Worm (Caenorhabditis elegans) whole organism, late embryonic: ENCODE data around the gene sre-9.

Experiments used
- C08G9.2 ChIP-seq: sonication (generic microtip); optimal IDR thresholded peaks from 2 replicates; lab custom pipeline; 2016; ENCODE audit warnings: mild to moderate bottlenecking, missing genetic modification characterization, moderate library complexity, missing compliant biosample characterization
- C38D4.7 ChIP-seq: fragments of 200-800 bp; sonication (Bioruptor generic); optimal IDR thresholded peaks from 2 replicates; lab custom pipeline; 2018; ENCODE audit warnings: mild to moderate bottlenecking, missing genetic modification characterization, moderate library complexity, missing compliant biosample characterization
- F13H6.1 ChIP-seq: sonication (generic microtip); optimal IDR thresholded peaks from 2 replicates; lab custom pipeline; 2016; ENCODE audit warnings: missing genetic modification characterization, missing compliant biosample characterization
- K09A11.1 ChIP-seq: sonication (generic microtip); optimal IDR thresholded peaks from 2 replicates; lab custom pipeline; 2017; ENCODE audit warnings: antibody characterized with exemption, mild to moderate bottlenecking, missing genetic modification characterization, missing compliant biosample characterization; ENCODE audit not compliant: insufficient read depth
- T23F11.4 ChIP-seq: fragments of 200-800 bp; sonication (Bioruptor generic); optimal IDR thresholded peaks from 2 replicates; lab custom pipeline; 2018; ENCODE audit warnings: mild to moderate bottlenecking, missing genetic modification characterization, missing compliant biosample characterization
- Y22D7AL.16 ChIP-seq: sonication (generic microtip); optimal IDR thresholded peaks from 2 replicates; lab custom pipeline; 2016; ENCODE audit warnings: missing genetic modification characterization, missing compliant biosample characterization
- ceh-14 ChIP-seq: sonication (generic microtip); optimal IDR thresholded peaks from 2 replicates; lab custom pipeline; 2016; ENCODE audit warnings: missing genotype, missing genetic modification characterization, missing compliant biosample characterization
- ceh-24 ChIP-seq: sonication (generic microtip); optimal IDR thresholded peaks from 2 replicates; lab custom pipeline; 2016; ENCODE audit warnings: mild to moderate bottlenecking, missing genetic modification characterization, missing compliant biosample characterization
- ceh-31 ChIP-seq: sonication (generic microtip); optimal IDR thresholded peaks from 2 replicates; lab custom pipeline; 2016; ENCODE audit warnings: missing genetic modification characterization, missing compliant biosample characterization
- ceh-34 ChIP-seq: sonication (generic microtip); optimal IDR thresholded peaks from 2 replicates; lab custom pipeline; 2016; ENCODE audit warnings: mild to moderate bottlenecking, missing genetic modification characterization, missing compliant biosample characterization
- ceh-45 ChIP-seq: fragments of 200-800 bp; sonication (Bioruptor generic); IDR thresholded peaks from 2 replicates; pipeline ENCODE4 v1.3.6; 2022; ENCODE audit warnings: missing genetic modification reagents, missing genetic modification characterization, missing compliant biosample characterization
- ceh-6 ChIP-seq: fragments of 200-800 bp; sonication (Bioruptor generic); optimal IDR thresholded peaks from 2 replicates; lab custom pipeline; 2018; ENCODE audit warnings: mild to moderate bottlenecking, missing genetic modification characterization, missing compliant biosample characterization
- che-1 ChIP-seq: sonication (generic microtip); optimal IDR thresholded peaks from 2 replicates; lab custom pipeline; 2016; ENCODE audit warnings: mild to moderate bottlenecking, missing genetic modification characterization, missing compliant biosample characterization
- dve-1 ChIP-seq: sonication (generic microtip); optimal IDR thresholded peaks from 2 replicates; lab custom pipeline; 2017; ENCODE audit warnings: antibody characterized with exemption, mild to moderate bottlenecking, missing genetic modification characterization, missing compliant biosample characterization
- elt-2 ChIP-seq: sonication (generic microtip); optimal IDR thresholded peaks from 2 replicates; lab custom pipeline; 2016; ENCODE audit warnings: missing genetic modification reagents, missing genetic modification characterization, missing compliant biosample characterization
- elt-4 ChIP-seq: sonication (generic microtip); optimal IDR thresholded peaks from 2 replicates; lab custom pipeline; 2016; ENCODE audit warnings: missing genetic modification characterization, missing compliant biosample characterization
- ets-4 ChIP-seq: sonication (generic microtip); optimal IDR thresholded peaks from 2 replicates; lab custom pipeline; 2016; ENCODE audit warnings: missing genetic modification characterization, missing compliant biosample characterization
- fax-1 ChIP-seq: sonication (generic microtip); optimal IDR thresholded peaks from 2 replicates; lab custom pipeline; 2016; ENCODE audit warnings: missing genotype, missing genetic modification characterization, missing compliant biosample characterization
- fkh-6 ChIP-seq: sonication (generic microtip); optimal IDR thresholded peaks from 2 replicates; lab custom pipeline; 2016; ENCODE audit warnings: missing genetic modification characterization, missing compliant biosample characterization
- hlh-13 ChIP-seq: fragments of 200-800 bp; sonication (Bioruptor generic); optimal IDR thresholded peaks from 2 replicates; lab custom pipeline; 2018; ENCODE audit warnings: mild to moderate bottlenecking, missing genetic modification characterization, missing compliant biosample characterization
- hlh-15 ChIP-seq: sonication (generic microtip); optimal IDR thresholded peaks from 2 replicates; lab custom pipeline; 2016; ENCODE audit warnings: missing genetic modification characterization, missing compliant biosample characterization
- hlh-30 ChIP-seq: sonication (generic microtip); optimal IDR thresholded peaks from 2 replicates; lab custom pipeline; 2017; ENCODE audit warnings: antibody characterized with exemption, missing genetic modification characterization, missing compliant biosample characterization; ENCODE audit not compliant: insufficient read depth
- lim-6 ChIP-seq: sonication (generic microtip); optimal IDR thresholded peaks from 2 replicates; lab custom pipeline; 2016; ENCODE audit warnings: missing genetic modification characterization, missing compliant biosample characterization
- lin-11 ChIP-seq: fragments of 200-800 bp; sonication (Bioruptor generic); optimal IDR thresholded peaks from 2 replicates; lab custom pipeline; 2018; ENCODE audit warnings: mild to moderate bottlenecking, missing genetic modification characterization, missing compliant biosample characterization
- madf-2 ChIP-seq: sonication (generic microtip); optimal IDR thresholded peaks from 2 replicates; lab custom pipeline; 2017; ENCODE audit warnings: missing genetic modification characterization, missing compliant biosample characterization
- mec-3 ChIP-seq: sonication (generic microtip); optimal IDR thresholded peaks from 2 replicates; lab custom pipeline; 2016; ENCODE audit warnings: borderline replicate concordance, missing genetic modification characterization, missing compliant biosample characterization
- npax-4 ChIP-seq: sonication (generic microtip); optimal IDR thresholded peaks from 2 replicates; lab custom pipeline; 2016; ENCODE audit warnings: missing genetic modification characterization, missing compliant biosample characterization
- odd-2 ChIP-seq: sonication (generic microtip); optimal IDR thresholded peaks from 2 replicates; lab custom pipeline; 2017; ENCODE audit warnings: antibody characterized with exemption, mild to moderate bottlenecking, missing genetic modification characterization, missing compliant biosample characterization
- pag-3 ChIP-seq: sonication (generic microtip); optimal IDR thresholded peaks from 2 replicates; lab custom pipeline; 2016; ENCODE audit warnings: missing compliant biosample characterization, missing genetic modification characterization, borderline replicate concordance
- pat-9 ChIP-seq: fragments of 200-800 bp; sonication (Bioruptor generic); optimal IDR thresholded peaks from 2 replicates; lab custom pipeline; 2018; ENCODE audit warnings: mild to moderate bottlenecking, missing genetic modification characterization, moderate library complexity, missing compliant biosample characterization
- pha-2 ChIP-seq: sonication (generic microtip); optimal IDR thresholded peaks from 2 replicates; lab custom pipeline; 2017; ENCODE audit warnings: mild to moderate bottlenecking, missing genetic modification characterization, missing compliant biosample characterization
- pqm-1 ChIP-seq: sonication (generic microtip); optimal IDR thresholded peaks from 2 replicates; lab custom pipeline; 2016; ENCODE audit warnings: missing genetic modification characterization, missing compliant biosample characterization
- ref-2 ChIP-seq: sonication (generic microtip); optimal IDR thresholded peaks from 2 replicates; lab custom pipeline; 2016; ENCODE audit warnings: missing genetic modification characterization, missing compliant biosample characterization
- sox-4 ChIP-seq: sonication (generic microtip); optimal IDR thresholded peaks from 2 replicates; lab custom pipeline; 2017; ENCODE audit warnings: mild to moderate bottlenecking, missing genetic modification characterization, inconsistent platforms, missing compliant biosample characterization
- tbx-2 ChIP-seq: sonication (generic microtip); optimal IDR thresholded peaks from 2 replicates; lab custom pipeline; 2016; ENCODE audit warnings: missing genetic modification characterization, missing compliant biosample characterization
- tbx-7 ChIP-seq: sonication (generic microtip); optimal IDR thresholded peaks from 2 replicates; lab custom pipeline; 2016; ENCODE audit warnings: missing genotype, missing genetic modification characterization, missing compliant biosample characterization
- ttx-3 ChIP-seq: sonication (generic microtip); optimal IDR thresholded peaks from 2 replicates; lab custom pipeline; 2016; ENCODE audit warnings: missing genetic modification reagents, missing genetic modification characterization, missing compliant biosample characterization
- unc-3 ChIP-seq, 2 experiments: fragments of 200-800 bp in 1 of 2; sonication (Bioruptor generic) in 1 of 2; sonication (generic microtip) in 1 of 2; conservative IDR thresholded peaks in 1 of 2; optimal IDR thresholded peaks in 1 of 2; 2 replicates each; pipeline versions ENCODE4 v1.3.6 to Lab custom; 2016 to 2022; ENCODE audit warnings: missing compliant biosample characterization in 2 of 2, missing genetic modification characterization in 2 of 2, missing genetic modification reagents in 1 of 2
- unc-42 ChIP-seq: sonication (generic microtip); optimal IDR thresholded peaks from 2 replicates; lab custom pipeline; 2016; ENCODE audit warnings: missing genotype, missing genetic modification characterization, missing compliant biosample characterization

sre-9 gene

DNA sequence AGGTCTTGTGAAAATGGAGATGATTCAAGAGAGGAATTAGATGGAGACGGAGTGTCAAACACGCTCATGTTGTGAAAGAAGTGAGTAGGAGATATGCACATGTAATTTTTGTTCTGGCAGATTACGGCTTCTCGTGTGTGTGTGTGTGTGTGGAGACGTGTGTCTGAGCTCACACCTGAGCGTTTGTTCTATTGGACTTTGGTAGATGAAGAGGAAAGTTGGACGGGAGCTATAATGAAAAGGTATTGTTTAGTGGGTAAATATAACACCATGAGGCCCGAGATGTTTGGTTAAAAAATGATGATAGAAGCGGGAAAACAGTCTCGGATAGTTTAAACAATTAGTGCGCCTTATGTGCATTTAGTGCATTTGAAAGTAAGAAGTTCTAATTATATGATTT, 25.9 kb upstream of the sre-9 start, which contains the start of gene nhr-157:
TSS of gene nhr-157 (minus strand) at position 101 of the 400 bp plus-strand sequence.
- TF ChIP-seq unc-42 (tag; lab: Kevin White, UChicago) (no peak), tbx-2 (tag; lab: Kevin White, UChicago) (no peak), ceh-6 (GFP tag; lab: Kevin White, UChicago) (no peak), pag-3 (tag; lab: Kevin White, UChicago) (no peak), elt-4 (tag; lab: Kevin White, UChicago) (no peak), unc-3 (GFP tag; conservative IDR thresholded peaks at IDR 0.05; lab: Robert Waterston, UW) (no peak), unc-3 (tag; optimal IDR thresholded peaks at IDR 0.05; lab: Kevin White, UChicago) (no peak), madf-2 (tag; lab: Kevin White, UChicago) (no peak), sox-4 (tag; lab: Kevin White, UChicago) (no peak), dve-1 (no peak), pha-2 (no peak), odd-2 (tag; lab: Kevin White, UChicago) (no peak), ceh-24 (tag; lab: Kevin White, UChicago) (no peak), lim-6 (tag; lab: Kevin White, UChicago) (no peak), hlh-30 (tag; lab: Kevin White, UChicago) (no peak), fkh-6 (tag; lab: Kevin White, UChicago) (no peak), fax-1 (tag; lab: Kevin White, UChicago) (no peak), K09A11.1 (tag; lab: Kevin White, UChicago) (no peak), T23F11.4 (GFP tag; lab: Kevin White, UChicago) (no peak)

DNA sequence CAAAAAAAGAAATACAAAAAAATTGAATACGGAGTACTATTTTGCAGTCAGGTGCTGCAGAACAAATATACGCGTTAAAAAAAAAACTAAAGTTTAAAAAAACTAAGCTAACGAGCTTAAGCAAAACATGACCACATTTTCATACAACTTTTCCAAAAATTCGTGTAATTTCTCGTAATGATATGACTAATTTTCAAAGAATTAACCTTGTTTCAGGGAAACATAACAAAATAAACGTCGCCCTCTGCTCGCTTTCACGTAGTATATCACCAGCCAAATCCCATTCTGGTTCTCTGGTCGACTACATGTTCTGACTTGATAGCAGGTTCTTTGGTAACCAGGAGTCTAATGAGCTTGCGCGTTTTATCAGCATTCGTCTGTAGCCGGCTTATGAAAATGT, 24.4 kb upstream of the sre-9 start:
- no peak for TF ChIP-seq lin-11 (tag; lab: Kevin White, UChicago)
- TF ChIP-seq Y22D7AL.16 (tag; lab: Kevin White, UChicago): no peak
- TF ChIP-seq ref-2 (tag; lab: Kevin White, UChicago): no peak
- no peak for TF ChIP-seq che-1
- no peak for TF ChIP-seq C08G9.2
- TF ChIP-seq pat-9: no peak
- no peak for TF ChIP-seq ceh-34 (tag; lab: Kevin White, UChicago)
- no peak for TF ChIP-seq hlh-13 (GFP tag; lab: Kevin White, UChicago)
- TF ChIP-seq ttx-3 (tag; lab: Kevin White, UChicago): no peak
- no peak for TF ChIP-seq fax-1 (tag; lab: Kevin White, UChicago)
- no peak for TF ChIP-seq lim-6 (tag; lab: Kevin White, UChicago)
- no peak for TF ChIP-seq dve-1
- no peak for TF ChIP-seq mec-3

DNA sequence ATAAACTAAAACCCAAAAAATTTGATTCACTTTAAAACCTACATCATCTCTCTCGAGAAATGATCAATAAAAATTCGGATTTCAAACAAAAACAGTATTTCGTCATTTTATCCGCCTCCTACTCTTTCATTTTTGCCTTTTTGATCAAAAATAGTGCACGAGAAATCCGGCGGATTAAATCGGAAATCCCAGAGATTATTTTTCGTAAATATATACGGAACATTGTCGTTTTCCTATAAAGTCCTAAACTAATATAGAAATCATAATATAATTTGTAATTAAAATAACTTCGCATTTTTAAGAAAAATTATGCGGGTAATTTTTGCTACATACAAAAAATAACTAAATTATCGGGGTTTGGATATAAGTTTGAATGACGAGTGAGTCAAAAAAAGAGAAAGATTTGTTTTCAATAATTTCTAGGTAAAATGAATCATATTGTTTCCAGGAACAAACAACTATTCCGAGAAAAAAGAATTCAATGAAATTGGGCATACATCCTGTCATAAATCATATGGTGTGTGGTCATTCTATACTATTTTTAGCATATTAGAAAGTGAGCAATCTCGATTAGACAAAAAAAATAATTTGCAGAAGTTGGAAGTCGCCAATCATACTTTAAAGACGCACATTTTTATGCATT, 20.5 kb upstream of the sre-9 start, which contains the start of gene nhr-158:
TSS of gene nhr-158 (minus strand) at position 51 of the 643 bp plus-strand sequence.
- TF ChIP-seq ceh-45 (GFP tag; lab: Robert Waterston, UW): no peak
- no peak for TF ChIP-seq mec-3
- TF ChIP-seq hlh-15 (tag; lab: Kevin White, UChicago): no peak
- TF ChIP-seq ceh-31: no peak
- TF ChIP-seq pat-9: no peak
- TF ChIP-seq elt-2: no peak
- TF ChIP-seq pqm-1 (tag; lab: Kevin White, UChicago): no peak
- no peak for TF ChIP-seq ets-4 (tag; lab: Kevin White, UChicago)
- TF ChIP-seq C38D4.7 (GFP tag; lab: Kevin White, UChicago): no peak
- TF ChIP-seq ceh-14 (tag; lab: Kevin White, UChicago): no peak
- no peak for TF ChIP-seq ref-2 (tag; lab: Kevin White, UChicago)
- no peak for TF ChIP-seq K09A11.1 (tag; lab: Kevin White, UChicago)
- no peak for TF ChIP-seq tbx-7 (tag; lab: Kevin White, UChicago)
- no peak for TF ChIP-seq sox-4 (tag; lab: Kevin White, UChicago)
- no peak for TF ChIP-seq F13H6.1 (tag; lab: Kevin White, UChicago)
- no peak for TF ChIP-seq pha-2
- no peak for TF ChIP-seq npax-4 (tag; lab: Kevin White, UChicago)
